Worm (Caenorhabditis elegans) whole organism, L1 larva: ENCODE measurements around the gene D1044.4.

ENCODE experiments used
- C16A3.4 ChIP-seq: fragments of 150-350 bp; optimal IDR thresholded peaks from 2 replicates; lab custom pipeline; 2014; ENCODE audit warnings: missing biosample characterization, missing genetic modification characterization
- F16B12.6 ChIP-seq: fragments of 150-350 bp; optimal IDR thresholded peaks from 2 replicates; lab custom pipeline; 2014; ENCODE audit warnings: missing biosample characterization, missing genetic modification characterization
- aha-1 ChIP-seq: fragments of 150-350 bp; optimal IDR thresholded peaks from 2 replicates; lab custom pipeline; 2014; ENCODE audit warnings: missing biosample characterization, missing genetic modification characterization
- alr-1 ChIP-seq: fragments of 200-800 bp; sonication (Bioruptor generic); optimal IDR thresholded peaks from 2 replicates; lab custom pipeline; 2018; ENCODE audit warnings: borderline replicate concordance, mild to moderate bottlenecking, missing genetic modification characterization, missing compliant biosample characterization
- blmp-1 ChIP-seq: fragments of 150-350 bp; optimal IDR thresholded peaks from 2 replicates; lab custom pipeline; 2014; ENCODE audit warnings: missing biosample characterization, missing genetic modification characterization
- ceh-63 ChIP-seq: fragments of 200-800 bp; sonication (Bioruptor generic); optimal IDR thresholded peaks from 2 replicates; lab custom pipeline; 2018; ENCODE audit warnings: mild to moderate bottlenecking, missing genetic modification characterization, missing compliant biosample characterization
- ces-1 ChIP-seq: fragments of 150-350 bp; optimal IDR thresholded peaks from 2 replicates; lab custom pipeline; 2014; ENCODE audit warnings: missing biosample characterization, missing genetic modification reagents, missing genetic modification characterization
- dpl-1 ChIP-seq, 3 experiments: fragments of 150-350 bp in 2 of 3; sonication (generic microtip) in 1 of 3; optimal IDR thresholded peaks; 2 replicates each; lab custom pipeline; 2014 to 2017; ENCODE audit warnings: missing biosample characterization in 3 of 3, missing genetic modification characterization in 3 of 3, missing genetic modification reagents in 3 of 3
- efl-1 ChIP-seq, 4 experiments: fragments of 150-350 bp; optimal IDR thresholded peaks in 3 of 4; peaks in 1 of 4; 1 replicate in 1 of 4; 2 replicates in 3 of 4; lab custom pipeline; 2014; ENCODE audit warnings: missing biosample characterization in 2 of 4, missing genetic modification characterization in 2 of 4, missing genetic modification reagents in 2 of 4
- elt-3 ChIP-seq, 6 experiments: fragments of 150-350 bp in 1 of 6; sonication (generic microtip); optimal IDR thresholded peaks; 2 replicates each; lab custom pipeline; 2017 to 2018; ENCODE audit warnings: missing biosample characterization in 6 of 6, missing genetic modification characterization in 6 of 6, inconsistent platforms in 1 of 6
- fos-1 ChIP-seq: fragments of 150-350 bp; optimal IDR thresholded peaks from 2 replicates; lab custom pipeline; 2014; ENCODE audit warnings: missing biosample characterization, missing genetic modification characterization
- grh-1 ChIP-seq: fragments of 200-800 bp; sonication (Bioruptor generic); IDR thresholded peaks from 2 replicates; pipeline ENCODE4 v1.3.6; 2022; ENCODE audit warnings: missing genetic modification reagents, missing genetic modification characterization, missing compliant biosample characterization
- hlh-4 ChIP-seq: sonication (generic microtip); optimal IDR thresholded peaks from 2 replicates; lab custom pipeline; 2016; ENCODE audit warnings: mild to moderate bottlenecking, missing genetic modification characterization, missing compliant biosample characterization
- hpl-2 ChIP-seq: fragments of 150-350 bp; optimal IDR thresholded peaks from 2 replicates; lab custom pipeline; 2014; ENCODE audit warnings: missing biosample characterization, missing genetic modification reagents, missing genetic modification characterization
- irx-1 ChIP-seq: sonication (generic microtip); optimal IDR thresholded peaks from 2 replicates; lab custom pipeline; 2016; ENCODE audit warnings: missing genetic modification characterization, missing compliant biosample characterization
- isw-1 ChIP-seq: fragments of 200-800 bp; sonication (Bioruptor generic); IDR thresholded peaks from 2 replicates; pipeline ENCODE4 v1.3.6; 2022; ENCODE audit warnings: missing genetic modification characterization, missing compliant biosample characterization
- jun-1 ChIP-seq: fragments of 150-350 bp; optimal IDR thresholded peaks from 2 replicates; lab custom pipeline; 2014; ENCODE audit warnings: missing biosample characterization, missing genetic modification reagents, missing genetic modification characterization
- lin-14 ChIP-seq: fragments of 200-800 bp; sonication (Bioruptor generic); optimal IDR thresholded peaks from 2 replicates; lab custom pipeline; 2018; ENCODE audit warnings: mild to moderate bottlenecking, missing genetic modification characterization, moderate library complexity, missing compliant biosample characterization
- lin-15B ChIP-seq: fragments of 150-350 bp; sonication (generic microtip); optimal IDR thresholded peaks from 3 replicates; lab custom pipeline; 2014; ENCODE audit warnings: missing biosample characterization, missing genetic modification characterization
- lsy-2 ChIP-seq, 2 experiments: fragments of 150-350 bp; optimal IDR thresholded peaks; 2 replicates each; lab custom pipeline; 2014; ENCODE audit warnings: missing biosample characterization in 2 of 2, missing genetic modification characterization in 2 of 2
- mab-9 ChIP-seq: fragments of 200-800 bp; sonication (Bioruptor generic); IDR thresholded peaks from 2 replicates; pipeline ENCODE4 v1.3.6; 2022; ENCODE audit warnings: missing genetic modification reagents, missing genetic modification characterization, missing compliant biosample characterization
- mep-1 ChIP-seq: fragments of 150-350 bp; optimal IDR thresholded peaks from 2 replicates; lab custom pipeline; 2014; ENCODE audit warnings: missing biosample characterization, missing genetic modification characterization
- nhr-12 ChIP-seq: sonication (generic microtip); optimal IDR thresholded peaks from 2 replicates; lab custom pipeline; 2017; ENCODE audit warnings: missing biosample characterization, missing genetic modification characterization
- nhr-20 ChIP-seq: sonication (generic microtip); optimal IDR thresholded peaks from 2 replicates; lab custom pipeline; 2016; ENCODE audit warnings: mild to moderate bottlenecking, missing genetic modification characterization, missing compliant biosample characterization
- nhr-47 ChIP-seq: sonication (generic microtip); optimal IDR thresholded peaks from 2 replicates; lab custom pipeline; 2016; ENCODE audit warnings: mild to moderate bottlenecking, missing genetic modification characterization, moderate library complexity, missing compliant biosample characterization
- nhr-77 ChIP-seq: fragments of 150-350 bp; optimal IDR thresholded peaks from 2 replicates; lab custom pipeline; 2014; ENCODE audit warnings: missing biosample characterization, missing genetic modification characterization
- nhr-85 ChIP-seq: sonication (generic microtip); peaks from one replicate; lab custom pipeline; 2016; ENCODE audit warnings: missing genetic modification characterization, inconsistent platforms, missing compliant biosample characterization
- nhr-90 ChIP-seq: sonication (generic microtip); optimal IDR thresholded peaks from 2 replicates; lab custom pipeline; 2016; ENCODE audit warnings: mild to moderate bottlenecking, missing genetic modification characterization, missing compliant biosample characterization; ENCODE audit not compliant: poor library complexity
- pqm-1 ChIP-seq: sonication (generic microtip); optimal IDR thresholded peaks from 3 replicates; lab custom pipeline; 2017; ENCODE audit warnings: missing biosample characterization, missing genetic modification characterization
- skn-1 ChIP-seq: fragments of 150-350 bp; optimal IDR thresholded peaks from 2 replicates; lab custom pipeline; 2014; ENCODE audit warnings: missing biosample characterization, missing genetic modification characterization
- snpc-4 ChIP-seq: fragments of 150-350 bp; optimal IDR thresholded peaks from 2 replicates; lab custom pipeline; 2014; ENCODE audit warnings: missing biosample characterization, missing genetic modification characterization
- snu-23 ChIP-seq: sonication (generic microtip); optimal IDR thresholded peaks from 2 replicates; lab custom pipeline; 2016; ENCODE audit warnings: missing genetic modification characterization, missing compliant biosample characterization
- sox-4 ChIP-seq: sonication (generic microtip); optimal IDR thresholded peaks from 2 replicates; lab custom pipeline; 2016; ENCODE audit warnings: missing genetic modification characterization, missing compliant biosample characterization
- tbx-2 ChIP-seq: sonication (generic microtip); optimal IDR thresholded peaks from 2 replicates; lab custom pipeline; 2016; ENCODE audit warnings: missing genetic modification characterization, missing compliant biosample characterization
- unc-130 ChIP-seq: fragments of 150-350 bp; optimal IDR thresholded peaks from 2 replicates; lab custom pipeline; 2017; ENCODE audit warnings: missing biosample characterization, missing genetic modification characterization, inconsistent platforms
- unc-30 ChIP-seq: sonication (generic microtip); optimal IDR thresholded peaks from 2 replicates; lab custom pipeline; 2017; ENCODE audit warnings: missing biosample characterization, missing genetic modification characterization
- unc-62 ChIP-seq: fragments of 150-350 bp; optimal IDR thresholded peaks from 2 replicates; lab custom pipeline; 2014; ENCODE audit warnings: missing biosample characterization, missing genetic modification reagents, missing genetic modification characterization
- vab-15 ChIP-seq: sonication (generic microtip); optimal IDR thresholded peaks from 2 replicates; lab custom pipeline; 2017; ENCODE audit warnings: missing genotype, mild to moderate bottlenecking, missing genetic modification characterization, missing compliant biosample characterization
- zag-1 ChIP-seq: fragments of 150-350 bp; optimal IDR thresholded peaks from 2 replicates; lab custom pipeline; 2014; ENCODE audit warnings: missing biosample characterization, missing genetic modification characterization
- zip-4 ChIP-seq: fragments of 200-800 bp; sonication (Bioruptor generic); optimal IDR thresholded peaks from 2 replicates; lab custom pipeline; 2018; ENCODE audit warnings: mild to moderate bottlenecking, missing genetic modification characterization, moderate library complexity, missing compliant biosample characterization
- ztf-4 ChIP-seq: fragments of 150-350 bp; optimal IDR thresholded peaks from 2 replicates; lab custom pipeline; 2014; ENCODE audit warnings: missing biosample characterization, missing genetic modification characterization

Gene D1044.4

ce11 chrIII:5550193-5550592 lies 28.4 kb upstream of the D1044.4 start (continued):
- TF ChIP-seq hlh-4 = no peak
- no peak for TF ChIP-seq sox-4
- no peak for TF ChIP-seq unc-62 (GFP tag; lab: Kevin White, UChicago)
- TF ChIP-seq vab-15 = no peak
- no peak for TF ChIP-seq pqm-1 (tag; lab: Kevin White, UChicago)
- TF ChIP-seq snu-23 (GFP tag; lab: Kevin White, UChicago) = peak; percentile 58
- TF ChIP-seq snpc-4 (tag; lab: Kevin White, UChicago) = no peak
- TF ChIP-seq efl-1 (optimal IDR thresholded peaks at IDR 0.05; lab: Kevin White, UChicago) = no peak
- TF ChIP-seq efl-1 (GFP tag; optimal IDR thresholded peaks at IDR 0.05 in 1 of 2; lab: Kevin White, UChicago) = no peak
- TF ChIP-seq ces-1 (GFP tag; lab: Kevin White, UChicago) = no peak
- TF ChIP-seq C16A3.4 (tag; lab: Kevin White, UChicago) = no peak
- no peak for TF ChIP-seq aha-1 (tag; lab: Kevin White, UChicago)
- no peak for TF ChIP-seq fos-1 (tag; lab: Kevin White, UChicago)
- no peak for TF ChIP-seq unc-130 (tag; lab: Kevin White, UChicago)
- TF ChIP-seq ztf-4 (tag; lab: Kevin White, UChicago) = no peak
- peak; percentile 18 for TF ChIP-seq tbx-2 (tag; lab: Kevin White, UChicago)
- TF ChIP-seq ceh-63 (GFP tag; lab: Kevin White, UChicago) = no peak
- no peak for TF ChIP-seq grh-1 (GFP tag; lab: Robert Waterston, UW)
- TF ChIP-seq nhr-47 (tag; lab: Kevin White, UChicago) = no peak
- TF ChIP-seq nhr-20 = peak; percentile 53
- TF ChIP-seq unc-30 = no peak
- TF ChIP-seq hpl-2 = no peak
- TF ChIP-seq mab-9 (GFP tag; lab: Robert Waterston, UW) = no peak
- TF ChIP-seq alr-1 (tag; lab: Kevin White, UChicago) = no peak
- TF ChIP-seq lin-15B (tag; lab: Kevin White, UChicago) = no peak
- TF ChIP-seq elt-3 (tag; optimal IDR thresholded peaks at IDR 0.05; lab: Kevin White, UChicago) = peak in 4 of 6 experiments; percentile 31 to 70 (median 48)
- TF ChIP-seq jun-1 (tag; lab: Kevin White, UChicago) = no peak
- TF ChIP-seq nhr-90 (tag; lab: Kevin White, UChicago) = no peak
- TF ChIP-seq irx-1 = no peak

- TF ChIP-seq dpl-1 (GFP tag; optimal IDR thresholded peaks at IDR 0.05; lab: Kevin White, UChicago) (no peak), efl-1 (optimal IDR thresholded peaks at IDR 0.05; lab: Kevin White, UChicago) (no peak), efl-1 (GFP tag; optimal IDR thresholded peaks at IDR 0.05 in 1 of 2; lab: Kevin White, UChicago) (peak in 1 of 2 experiments; percentile 56), irx-1 (no peak), nhr-85 (tag; lab: Kevin White, UChicago) (peak; percentile 45)
- TF ChIP-seq, all 84 proteins: peak for 2
Measured at ce11 chrIII:5546730-5547129, 24.9 kb upstream of the D1044.4 start, which contains the start of gene F09F7.5. F09F7.5 (plus strand) TSS chrIII:5546987.

ce11 chrIII:5546309-5546708 lies 24.5 kb upstream of the D1044.4 start:
- TF ChIP-seq lsy-2 (tag; optimal IDR thresholded peaks at IDR 0.05; lab: Kevin White, UChicago) (peak in 1 of 2 experiments; percentile 13), unc-130 (tag; lab: Kevin White, UChicago) (no peak), nhr-77 (tag; lab: Kevin White, UChicago) (no peak), blmp-1 (tag; lab: Kevin White, UChicago) (peak; percentile 23), nhr-85 (tag; lab: Kevin White, UChicago) (no peak), nhr-12 (tag; lab: Kevin White, UChicago) (no peak), fos-1 (tag; lab: Kevin White, UChicago) (peak; percentile 30), skn-1 (tag; lab: Kevin White, UChicago) (peak; percentile 29), dpl-1 (GFP tag; optimal IDR thresholded peaks at IDR 0.05; lab: Kevin White, UChicago) (peak in 1 of 3 experiments; percentile 9), lin-14 (peak; percentile 22), mep-1 (tag; lab: Kevin White, UChicago) (no peak), efl-1 (optimal IDR thresholded peaks at IDR 0.05; lab: Kevin White, UChicago) (no peak), efl-1 (GFP tag; optimal IDR thresholded peaks at IDR 0.05 in 1 of 2; lab: Kevin White, UChicago) (peak in 1 of 2 experiments; percentile 1), nhr-20 (peak; percentile 42), F16B12.6 (tag; lab: Kevin White, UChicago) (no peak), mab-9 (GFP tag; lab: Robert Waterston, UW) (no peak), zag-1 (no peak), snu-23 (GFP tag; lab: Kevin White, UChicago) (peak; percentile 25), aha-1 (tag; lab: Kevin White, UChicago) (no peak), elt-3 (tag; optimal IDR thresholded peaks at IDR 0.05; lab: Kevin White, UChicago) (peak in 1 of 6 experiments; percentile 55), zip-4 (GFP tag; lab: Kevin White, UChicago) (no peak), isw-1 (no peak)
- TF ChIP-seq, all 84 proteins: peak for 10
